Worm (Caenorhabditis elegans): Measurements from ENCODE around the gene svh-1.

ce11 chrIV:8206314-8206713 is at the start of gene svh-1:
- TF ChIP-seq ztf-16 (tag; optimal IDR thresholded peaks at IDR 0.05) (no peak), ceh-14 (tag; optimal IDR thresholded peaks at IDR 0.05) (no peak), ceh-19 (GFP tag; optimal IDR thresholded peaks at IDR 0.05) (no peak), ama-1 (optimal IDR thresholded peaks at IDR 0.05) (no peak), fkh-10 (GFP tag; optimal IDR thresholded peaks at IDR 0.05) (no peak), pros-1 (tag; optimal IDR thresholded peaks at IDR 0.05) (no peak), unc-55 (GFP tag; optimal IDR thresholded peaks at IDR 0.05) (no peak), pqm-1 (tag; optimal IDR thresholded peaks at IDR 0.05) (no peak), unc-86 (tag; optimal IDR thresholded peaks at IDR 0.05) (no peak), C38D4.7 (GFP tag; optimal IDR thresholded peaks at IDR 0.05) (no peak), C08G9.2 (tag; optimal IDR thresholded peaks at IDR 0.05) (no peak), sox-4 (tag; optimal IDR thresholded peaks at IDR 0.05) (no peak), pha-4 (tag; optimal IDR thresholded peaks at IDR 0.05) (no peak), eyg-1 (tag; optimal IDR thresholded peaks at IDR 0.05) (no peak)

Measured in whole organism, late embryonic.